Worm (Caenorhabditis elegans) whole organism, mixed stage, embryonic: ENCODE results near the gene drh-1.

Experiments
- blmp-1 ChIP-seq: fragments of 150-350 bp; optimal IDR thresholded peaks from 2 replicates; lab custom pipeline; 2014; ENCODE audit warnings: missing biosample characterization, missing genetic modification characterization
- ham-2 ChIP-seq: fragments of 200-800 bp; sonication (Bioruptor generic); optimal IDR thresholded peaks from 2 replicates; lab custom pipeline; 2018; ENCODE audit warnings: mild to moderate bottlenecking, missing genetic modification characterization, missing compliant biosample characterization
- lin-13 ChIP-seq: fragments of 150-350 bp; optimal IDR thresholded peaks from 2 replicates; lab custom pipeline; 2014; ENCODE audit warnings: missing biosample characterization, missing genetic modification characterization
- nhr-12 ChIP-seq: fragments of 150-350 bp; optimal IDR thresholded peaks from 2 replicates; lab custom pipeline; 2014; ENCODE audit warnings: missing biosample characterization, missing genetic modification characterization
- nhr-2 ChIP-seq: fragments of 150-350 bp; optimal IDR thresholded peaks from 2 replicates; lab custom pipeline; 2014; ENCODE audit warnings: missing biosample characterization, missing genetic modification characterization
- nhr-237 ChIP-seq: fragments of 150-350 bp; optimal IDR thresholded peaks from 2 replicates; lab custom pipeline; 2014; ENCODE audit warnings: missing biosample characterization, missing genetic modification characterization
- pha-4 ChIP-seq: fragments of 150-350 bp; optimal IDR thresholded peaks from 2 replicates; lab custom pipeline; 2018; ENCODE audit warnings: missing biosample characterization, missing genetic modification reagents, missing genetic modification characterization
- sem-2 ChIP-seq: fragments of 200-800 bp; sonication (Bioruptor generic); optimal IDR thresholded peaks from 2 replicates; lab custom pipeline; 2018; ENCODE audit warnings: mild to moderate bottlenecking, missing genetic modification characterization, missing compliant biosample characterization
- unc-39 ChIP-seq: fragments of 150-350 bp; optimal IDR thresholded peaks from 2 replicates; lab custom pipeline; 2014; ENCODE audit warnings: missing biosample characterization, missing genetic modification characterization

- no peak for TF ChIP-seq ham-2
- TF ChIP-seq lin-13 (tag; lab: Kevin White, UChicago), result no peak
- TF ChIP-seq unc-39 (tag; lab: Kevin White, UChicago), result no peak
- no peak for TF ChIP-seq nhr-2 (tag; lab: Kevin White, UChicago)
- TF ChIP-seq nhr-12 (tag; lab: Kevin White, UChicago), result no peak
- no peak for TF ChIP-seq pha-4 (tag; lab: Kevin White, UChicago)
- no peak for TF ChIP-seq blmp-1 (tag; lab: Kevin White, UChicago)
- TF ChIP-seq nhr-237 (tag; lab: Kevin White, UChicago), result no peak
- no peak for TF ChIP-seq sem-2 (GFP tag; lab: Kevin White, UChicago)
These were observed 5.5 kb upstream of the drh-1 start for ce11 chrIV:6618607-6619006.
